Fruit fly (Drosophila melanogaster): ENCODE measurements around the gene spg.

- TF ChIP-seq CG8478 (optimal IDR thresholded peaks at IDR 0.05): peak; percentile 71
- no peak for TF ChIP-seq Dll (optimal IDR thresholded peaks at IDR 0.05)
- TF ChIP-seq usp (GFP tag; optimal IDR thresholded peaks at IDR 0.05): no peak
- TF ChIP-seq psq (optimal IDR thresholded peaks at IDR 0.05): no peak
These were observed 44.3 kb downstream of the spg start for dm6 chr3R:28889427-28889736.
